Worm (Caenorhabditis elegans) whole organism, mixed stage, embryonic: ENCODE results near the gene srlf-16.

Source experiments
- bed-3 ChIP-seq: fragments of 200-800 bp; sonication (Bioruptor generic); optimal IDR thresholded peaks from 3 replicates; lab custom pipeline; 2018; ENCODE audit warnings: mild to moderate bottlenecking, missing genetic modification characterization, moderate library complexity, missing compliant biosample characterization
- elt-1 ChIP-seq: sonication (generic microtip); optimal IDR thresholded peaks from 2 replicates; lab custom pipeline; 2017; ENCODE audit warnings: missing genetic modification characterization, mild to moderate bottlenecking, missing compliant biosample characterization, antibody characterized with exemption, moderate library complexity, borderline replicate concordance; ENCODE audit not compliant: insufficient read depth
- mls-2 ChIP-seq: sonication (generic microtip); optimal IDR thresholded peaks from 2 replicates; lab custom pipeline; 2016; ENCODE audit warnings: mild to moderate bottlenecking, missing genetic modification characterization, moderate library complexity, missing compliant biosample characterization
- ztf-11 ChIP-seq: fragments of 150-350 bp; optimal IDR thresholded peaks from 2 replicates; lab custom pipeline; 2014; ENCODE audit warnings: missing biosample characterization, missing genetic modification characterization

DNA sequence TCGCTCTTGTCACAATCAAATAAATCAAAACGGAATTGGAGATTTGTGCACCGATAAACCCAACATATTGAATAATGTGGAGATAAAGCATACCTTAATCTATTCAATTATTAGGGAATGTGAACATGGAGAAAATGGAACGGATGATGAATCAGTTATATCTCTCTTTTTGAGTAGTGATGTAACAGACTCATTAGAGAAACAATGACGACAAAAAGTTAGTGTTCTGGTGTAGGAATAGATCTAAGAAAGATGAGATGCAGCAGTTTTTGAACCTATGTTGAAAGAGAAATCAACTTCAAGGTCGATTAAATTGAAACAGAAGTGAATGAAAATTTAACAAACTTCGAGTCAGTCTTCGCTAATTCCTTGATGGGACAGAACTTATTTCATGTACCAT is 9.2 kb upstream of the srlf-16 start, which contains the start of gene str-146:
- TF ChIP-seq mls-2, result no peak
- no peak for TF ChIP-seq bed-3
- TF ChIP-seq ztf-11 (tag; lab: Kevin White, UChicago), result no peak
- TF ChIP-seq elt-1 (tag; lab: Kevin White, UChicago), result no peak
